Worm (Caenorhabditis elegans) whole organism, late embryonic: ENCODE data around the gene F46G10.4.

ENCODE experiments used
- Y22D7AL.16 ChIP-seq: sonication (generic microtip); optimal IDR thresholded peaks from 2 replicates; lab custom pipeline; 2016; ENCODE audit warnings: missing genetic modification characterization, missing compliant biosample characterization
- hlh-13 ChIP-seq: fragments of 200-800 bp; sonication (Bioruptor generic); optimal IDR thresholded peaks from 2 replicates; lab custom pipeline; 2018; ENCODE audit warnings: mild to moderate bottlenecking, missing genetic modification characterization, missing compliant biosample characterization
- hlh-15 ChIP-seq: sonication (generic microtip); optimal IDR thresholded peaks from 2 replicates; lab custom pipeline; 2016; ENCODE audit warnings: missing genetic modification characterization, missing compliant biosample characterization
- hlh-6 ChIP-seq: sonication (generic microtip); optimal IDR thresholded peaks from 2 replicates; lab custom pipeline; 2016; ENCODE audit warnings: missing genotype, missing genetic modification characterization, missing compliant biosample characterization
- hlh-8 ChIP-seq: sonication (generic microtip); optimal IDR thresholded peaks from 2 replicates; lab custom pipeline; 2016; ENCODE audit warnings: missing genotype, missing genetic modification characterization, missing compliant biosample characterization
- mec-3 ChIP-seq: sonication (generic microtip); optimal IDR thresholded peaks from 2 replicates; lab custom pipeline; 2016; ENCODE audit warnings: borderline replicate concordance, missing genetic modification characterization, missing compliant biosample characterization
- pag-3 ChIP-seq: sonication (generic microtip); optimal IDR thresholded peaks from 2 replicates; lab custom pipeline; 2016; ENCODE audit warnings: missing compliant biosample characterization, missing genetic modification characterization, borderline replicate concordance
- pqm-1 ChIP-seq: sonication (generic microtip); optimal IDR thresholded peaks from 2 replicates; lab custom pipeline; 2016; ENCODE audit warnings: missing genetic modification characterization, missing compliant biosample characterization
- sox-4 ChIP-seq: sonication (generic microtip); optimal IDR thresholded peaks from 2 replicates; lab custom pipeline; 2017; ENCODE audit warnings: mild to moderate bottlenecking, missing genetic modification characterization, inconsistent platforms, missing compliant biosample characterization
- syd-9 ChIP-seq: sonication (generic microtip); optimal IDR thresholded peaks from 2 replicates; lab custom pipeline; 2016; ENCODE audit warnings: mild to moderate bottlenecking, missing genetic modification characterization, moderate library complexity, missing compliant biosample characterization
- tbx-7 ChIP-seq: sonication (generic microtip); optimal IDR thresholded peaks from 2 replicates; lab custom pipeline; 2016; ENCODE audit warnings: missing genotype, missing genetic modification characterization, missing compliant biosample characterization
- unc-86 ChIP-seq: sonication (generic microtip); optimal IDR thresholded peaks from 2 replicates; lab custom pipeline; 2016; ENCODE audit warnings: missing genetic modification characterization, missing compliant biosample characterization

- no peak for TF ChIP-seq pag-3 (tag; lab: Kevin White, UChicago)
- no peak for TF ChIP-seq syd-9 (tag; lab: Kevin White, UChicago)
- TF ChIP-seq hlh-13 (GFP tag; lab: Kevin White, UChicago): no peak
- no peak for TF ChIP-seq hlh-8 (tag; lab: Kevin White, UChicago)
- no peak for TF ChIP-seq tbx-7
- TF ChIP-seq mec-3 (tag; lab: Kevin White, UChicago): no peak
- no peak for TF ChIP-seq unc-86 (tag; lab: Kevin White, UChicago)
- no peak for TF ChIP-seq hlh-6 (tag; lab: Kevin White, UChicago)
- TF ChIP-seq Y22D7AL.16 (tag; lab: Kevin White, UChicago): no peak
- no peak for TF ChIP-seq pqm-1
- no peak for TF ChIP-seq sox-4 (tag; lab: Kevin White, UChicago)
- no peak for TF ChIP-seq hlh-15
Measured at ce11 chrX:13284091-13284490, 49.8 kb upstream of the F46G10.4 start, which contains the start of gene cyp-14A4.
